Fruit fly (Drosophila melanogaster): ENCODE data around the gene Mtpalpha.

- peak; percentile 90 for TF ChIP-seq OdsH (GFP tag; optimal IDR thresholded peaks at IDR 0.05)
- peak; percentile 26 for TF ChIP-seq dsf (GFP tag; optimal IDR thresholded peaks at IDR 0.05; ENCODE audit: borderline replicate concordance)
- TF ChIP-seq psq (GFP tag; optimal IDR thresholded peaks at IDR 0.05), result peak; percentile 75
These were observed 9.1 kb downstream of the Mtpalpha start for dm6 chr2L:9567398-9567856.
